Fruit fly (Drosophila melanogaster) whole organism, prepupa: Measurements from ENCODE around the gene Mnt.

Experiments
- CG32006 ChIP-seq: fragments of 200-800 bp; sonication (Bioruptor generic); optimal IDR thresholded peaks from 3 replicates; lab custom pipeline; 2017; ENCODE audit warnings: missing biosample characterization, mild to moderate bottlenecking, missing genetic modification characterization
- Ets96B ChIP-seq: fragments of 200-800 bp; optimal IDR thresholded peaks from 2 replicates; lab custom pipeline; 2019; ENCODE audit warnings: missing biosample characterization, mild to moderate bottlenecking, missing genetic modification characterization, moderate library complexity
- Hr39 ChIP-seq: fragments of 200-800 bp; sonication (Bioruptor generic); optimal IDR thresholded peaks from 2 replicates; lab custom pipeline; 2016; ENCODE audit warnings: missing biosample characterization, missing genetic modification characterization
- fd85E ChIP-seq: fragments of 200-800 bp; sonication (Bioruptor generic); optimal IDR thresholded peaks from 3 replicates; lab custom pipeline; 2016; ENCODE audit warnings: missing biosample characterization, missing genetic modification characterization
- salr ChIP-seq, 2 experiments: fragments of 200-800 bp; sonication (Bioruptor generic); optimal IDR thresholded peaks; 3 replicates each; lab custom pipeline; 2016 to 2018; ENCODE audit warnings: missing biosample characterization in 2 of 2, missing genetic modification characterization in 2 of 2, mild to moderate bottlenecking in 1 of 2
- svp ChIP-seq: fragments of 200-800 bp; sonication (Bioruptor generic); peaks from one replicate; lab custom pipeline; 2016; ENCODE audit warnings: missing biosample characterization, missing genetic modification characterization
- topi ChIP-seq: fragments of 200-800 bp; sonication (Bioruptor generic); optimal IDR thresholded peaks from 3 replicates; lab custom pipeline; 2016; ENCODE audit warnings: missing biosample characterization, missing genetic modification characterization

dm6 chrX:3722209-3722608 is 50.6 kb downstream of the Mnt start:
- TF ChIP-seq fd85E (GFP tag; lab: Kevin White, UChicago) (no peak), Hr39 (GFP tag; lab: Kevin White, UChicago) (peak; percentile 41), salr (GFP tag; optimal IDR thresholded peaks at IDR 0.05; lab: Kevin White, UChicago) (peak; percentile 4 to 53), Ets96B (tag; lab: Kevin White, UChicago) (peak; percentile 41), svp (peak; percentile 79), CG32006 (GFP tag; lab: Kevin White, UChicago) (peak; percentile 82), topi (peak; percentile 39)
